Fruit fly (Drosophila melanogaster): ENCODE data around the gene CG3061.

dm6 chr3R:14020345-14021001 lies 11.7 kb upstream of the CG3061 start:
- TF ChIP-seq CTCF (optimal IDR thresholded peaks at IDR 0.05) (no peak), CG8478 (optimal IDR thresholded peaks at IDR 0.05) (no peak)

All from S2 (cell line).